Worm (Caenorhabditis elegans) whole organism, midembryonic: ENCODE results near the gene nlp-26.

Source experiments
- T22C8.4 ChIP-seq: fragments of 200-800 bp; sonication (Bioruptor generic); IDR thresholded peaks from 2 replicates; pipeline ENCODE4 v1.3.6; 2022; ENCODE audit warnings: missing genetic modification characterization, missing compliant biosample characterization
- cog-1 ChIP-seq: sonication (generic microtip); optimal IDR thresholded peaks from 2 replicates; lab custom pipeline; 2016; ENCODE audit warnings: missing genetic modification characterization, missing compliant biosample characterization
- flt-1 ChIP-seq: fragments of 200-800 bp; sonication (Bioruptor generic); IDR thresholded peaks from 2 replicates; pipeline ENCODE4 v1.3.6; 2022; ENCODE audit warnings: missing genetic modification characterization, missing compliant biosample characterization
- klf-2 ChIP-seq: fragments of 200-800 bp; sonication (Bioruptor generic); conservative IDR thresholded peaks from 2 replicates; pipeline ENCODE4 v1.3.6; 2022; ENCODE audit warnings: missing genetic modification reagents, missing genetic modification characterization, missing compliant biosample characterization
- med-1 ChIP-seq: sonication (generic microtip); optimal IDR thresholded peaks from 2 replicates; lab custom pipeline; 2017; ENCODE audit warnings: missing genetic modification characterization, mild to moderate bottlenecking, missing compliant biosample characterization, antibody characterized with exemption, missing genetic modification reagents; ENCODE audit not compliant: insufficient read depth
- ref-1 ChIP-seq: fragments of 200-800 bp; sonication (Bioruptor generic); conservative IDR thresholded peaks from 2 replicates; pipeline ENCODE4 v1.3.6; 2022; ENCODE audit warnings: missing genetic modification reagents, missing genetic modification characterization, missing compliant biosample characterization
- tab-1 ChIP-seq: fragments of 200-800 bp; sonication (Bioruptor generic); IDR thresholded peaks from 2 replicates; pipeline ENCODE4 v1.3.6; 2022; ENCODE audit warnings: missing genetic modification characterization, missing compliant biosample characterization
- ztf-29 ChIP-seq: fragments of 200-800 bp; sonication (Bioruptor generic); IDR thresholded peaks from 2 replicates; pipeline ENCODE4 v1.3.6; 2022; ENCODE audit warnings: missing genetic modification reagents, missing genetic modification characterization, missing compliant biosample characterization

- TF ChIP-seq klf-2 (GFP tag; lab: Robert Waterston, UW) (no peak), tab-1 (GFP tag; lab: Robert Waterston, UW) (no peak), med-1 (no peak), flt-1 (GFP tag; lab: Robert Waterston, UW) (no peak), ref-1 (no peak), cog-1 (tag; lab: Kevin White, UChicago) (no peak), ztf-29 (no peak), T22C8.4 (GFP tag; lab: Robert Waterston, UW) (no peak)
Measured at ce11 chrV:19632546-19632945, 19.3 kb downstream of the nlp-26 start, which contains the start of gene Y43F8C.5.
